Fruit fly (Drosophila melanogaster) whole organism, adult: ENCODE data around the gene Ns4.

Experiments used
- CG14711 ChIP-seq: fragments of 200-800 bp; sonication (Bioruptor generic); optimal IDR thresholded peaks from 2 replicates; lab custom pipeline; 2018; ENCODE audit warnings: missing biosample characterization, mild to moderate bottlenecking, missing genetic modification characterization, moderate library complexity
- Clk ChIP-seq: fragments of 200-800 bp; sonication (Bioruptor generic); optimal IDR thresholded peaks from 2 replicates; lab custom pipeline; 2017; ENCODE audit warnings: missing biosample characterization, missing genetic modification characterization
- Mnt ChIP-seq: fragments of 200-800 bp; sonication (Bioruptor generic); optimal IDR thresholded peaks from 2 replicates; lab custom pipeline; 2016; ENCODE audit warnings: missing biosample characterization, mild to moderate bottlenecking, missing genetic modification characterization

dm6 chr2L:20803733-20804164 is 51.5 kb downstream of the Ns4 start:
- TF ChIP-seq Mnt = no peak
- TF ChIP-seq Clk (GFP tag; lab: Kevin White, UChicago) = no peak
- TF ChIP-seq CG14711 (tag; lab: Kevin White, UChicago) = no peak
